Fruit fly (Drosophila melanogaster) whole organism, embryonic: Measurements from ENCODE around the gene pigs.
A peak's percentile ranks its signal among the peaks of the same experiment; 100 is the strongest.

ENCODE experiments used
- Aef1 ChIP-seq: fragments of 200-800 bp; sonication (Bioruptor generic); IDR thresholded peaks from 3 replicates; pipeline ENCODE4 v1.3.6; 2022; ENCODE audit warnings: missing biosample characterization, missing genetic modification characterization
- Asciz ChIP-seq: fragments of 200-800 bp; sonication (Bioruptor generic); optimal IDR thresholded peaks from 2 replicates; lab custom pipeline; 2017; ENCODE audit warnings: missing biosample characterization, mild to moderate bottlenecking, missing genetic modification characterization, missing genetic modification reagents
- Atf-2 ChIP-seq: fragments of 200-800 bp; sonication (Bioruptor generic); optimal IDR thresholded peaks from 2 replicates; lab custom pipeline; 2016; ENCODE audit warnings: missing biosample characterization, missing genetic modification characterization
- CG10654 ChIP-seq: fragments of 200-800 bp; sonication (Bioruptor generic); optimal IDR thresholded peaks from 2 replicates; lab custom pipeline; 2016; ENCODE audit warnings: missing biosample characterization, missing genetic modification characterization
- CG11696 ChIP-seq: fragments of 200-800 bp; sonication (Bioruptor generic); IDR thresholded peaks from 2 replicates; pipeline ENCODE4 v1.3.6; 2022; ENCODE audit warnings: missing biosample characterization, missing genetic modification characterization
- CG12744 ChIP-seq: fragments of 200-800 bp; sonication (Bioruptor generic); optimal IDR thresholded peaks from 2 replicates; lab custom pipeline; 2016; ENCODE audit warnings: missing biosample characterization, missing genetic modification characterization
- CG14710 ChIP-seq: fragments of 200-800 bp; sonication (Bioruptor generic); optimal IDR thresholded peaks from 3 replicates; lab custom pipeline; 2019; ENCODE audit warnings: missing biosample characterization, mild to moderate bottlenecking, missing genetic modification characterization, moderate library complexity
- CG15514 ChIP-seq: fragments of 200-800 bp; sonication (Bioruptor generic); optimal IDR thresholded peaks from 3 replicates; lab custom pipeline; 2017; ENCODE audit warnings: missing biosample characterization, missing genetic modification characterization, mild to moderate bottlenecking, moderate library complexity, missing genetic modification reagents
- CG17328 ChIP-seq: fragments of 200-800 bp; sonication (Bioruptor generic); IDR thresholded peaks from 2 replicates; pipeline ENCODE4 v1.3.6; 2022; ENCODE audit warnings: missing biosample characterization, missing genetic modification characterization
- CG17912 ChIP-seq: fragments of 200-800 bp; sonication (Bioruptor generic); optimal IDR thresholded peaks from 2 replicates; lab custom pipeline; 2018; ENCODE audit warnings: missing biosample characterization, mild to moderate bottlenecking, missing genetic modification characterization
- CG18262 ChIP-seq: fragments of 200-800 bp; optimal IDR thresholded peaks from 3 replicates; lab custom pipeline; 2019; ENCODE audit warnings: missing biosample characterization, mild to moderate bottlenecking, missing genetic modification characterization, moderate library complexity
- CG30431 ChIP-seq: fragments of 200-800 bp; sonication (Bioruptor generic); optimal IDR thresholded peaks from 2 replicates; lab custom pipeline; 2017; ENCODE audit warnings: missing biosample characterization, missing genetic modification characterization
- CG31365 ChIP-seq: fragments of 200-800 bp; sonication (Bioruptor generic); optimal IDR thresholded peaks from 2 replicates; lab custom pipeline; 2018; ENCODE audit warnings: missing biosample characterization, mild to moderate bottlenecking, missing genetic modification characterization
- CG34422 ChIP-seq: fragments of 200-800 bp; sonication (Bioruptor generic); IDR thresholded peaks from 3 replicates; pipeline ENCODE4 v1.3.6; 2022; ENCODE audit warnings: missing biosample characterization, missing genetic modification characterization
- CG6791 ChIP-seq: fragments of 200-800 bp; sonication (Bioruptor generic); IDR thresholded peaks from 3 replicates; pipeline ENCODE4 v1.3.6; 2022; ENCODE audit warnings: missing biosample characterization, missing genetic modification characterization; ENCODE audit not compliant: partially characterized antibody
- CG6854 ChIP-seq: fragments of 200-800 bp; sonication (Bioruptor generic); optimal IDR thresholded peaks from 3 replicates; lab custom pipeline; 2017; ENCODE audit warnings: missing biosample characterization, mild to moderate bottlenecking, missing genetic modification characterization
- CG9215 ChIP-seq: fragments of 200-800 bp; sonication (Bioruptor generic); IDR thresholded peaks from 2 replicates; pipeline ENCODE4 v1.3.6; 2022; ENCODE audit warnings: missing biosample characterization, missing genetic modification characterization
- CG9727 ChIP-seq: fragments of 200-800 bp; sonication (Bioruptor generic); optimal IDR thresholded peaks from 3 replicates; lab custom pipeline; 2017; ENCODE audit warnings: missing biosample characterization, mild to moderate bottlenecking, missing genetic modification characterization
- CHES-1-like ChIP-seq: fragments of 200-800 bp; sonication (Bioruptor generic); optimal IDR thresholded peaks from 2 replicates; lab custom pipeline; 2016; ENCODE audit warnings: missing biosample characterization, missing genetic modification characterization
- CrebB ChIP-seq: fragments of 200-800 bp; sonication (Bioruptor generic); optimal IDR thresholded peaks from 3 replicates; lab custom pipeline; 2018; ENCODE audit warnings: missing biosample characterization, mild to moderate bottlenecking, missing genetic modification characterization
- Deaf1 ChIP-seq: fragments of 200-800 bp; optimal IDR thresholded peaks from 3 replicates; lab custom pipeline; 2019; ENCODE audit warnings: missing biosample characterization, mild to moderate bottlenecking, missing genetic modification characterization, moderate library complexity
- Dek ChIP-seq: fragments of 200-800 bp; sonication (Bioruptor generic); optimal IDR thresholded peaks from 3 replicates; lab custom pipeline; 2019; ENCODE audit warnings: missing biosample characterization, mild to moderate bottlenecking, missing genetic modification characterization, moderate library complexity
- E2f1 ChIP-seq: fragments of 200-800 bp; sonication (Bioruptor generic); IDR thresholded peaks from 2 replicates; pipeline ENCODE4 v1.3.6; 2022; ENCODE audit warnings: missing biosample characterization, missing genetic modification characterization
- Eip74EF ChIP-seq, 2 experiments: fragments of 200-800 bp in 1 of 2; fragments of >200 bp in 1 of 2; sonication (Bioruptor generic) in 1 of 2; optimal IDR thresholded peaks; 2 replicates each; lab custom pipeline; 2017 to 2019; ENCODE audit warnings: missing biosample characterization in 2 of 2, missing genetic modification characterization in 2 of 2, mild to moderate bottlenecking in 1 of 2, moderate library complexity in 1 of 2
- Ets65A ChIP-seq: fragments of 200-800 bp; sonication (Bioruptor generic); peaks from one replicate; lab custom pipeline; 2016; ENCODE audit warnings: missing biosample characterization, missing genetic modification characterization
- Nf-YC ChIP-seq: fragments of 200-800 bp; optimal IDR thresholded peaks from 3 replicates; lab custom pipeline; 2019; ENCODE audit warnings: missing biosample characterization, mild to moderate bottlenecking, missing genetic modification characterization, moderate library complexity
- Ptx1 ChIP-seq: fragments of 200-800 bp; sonication (Bioruptor generic); IDR thresholded peaks from 2 replicates; pipeline ENCODE4 v1.3.6; 2022; ENCODE audit warnings: missing biosample characterization, missing genetic modification characterization
- Scr ChIP-seq: fragments of 200-800 bp; sonication (Bioruptor generic); IDR thresholded peaks from 2 replicates; pipeline ENCODE4 v1.3.6; 2022; ENCODE audit warnings: missing biosample characterization, missing genetic modification characterization; ENCODE audit not compliant: partially characterized antibody
- Side ChIP-seq: fragments of 200-800 bp; sonication (Bioruptor generic); optimal IDR thresholded peaks from 2 replicates; lab custom pipeline; 2016; ENCODE audit warnings: missing biosample characterization, missing genetic modification characterization
- Sox102F ChIP-seq: fragments of 200-800 bp; sonication (Bioruptor generic); optimal IDR thresholded peaks from 2 replicates; lab custom pipeline; 2018; ENCODE audit warnings: missing biosample characterization, mild to moderate bottlenecking, missing genetic modification characterization, moderate library complexity
- Spps ChIP-seq: fragments of 200-800 bp; sonication (Bioruptor generic); optimal IDR thresholded peaks from 2 replicates; lab custom pipeline; 2018; ENCODE audit warnings: missing biosample characterization, mild to moderate bottlenecking, missing genetic modification characterization
- Xbp1 ChIP-seq: fragments of 200-800 bp; sonication (Bioruptor generic); optimal IDR thresholded peaks from 3 replicates; lab custom pipeline; 2016; ENCODE audit warnings: missing biosample characterization, mild to moderate bottlenecking, missing genetic modification characterization
- ab ChIP-seq: fragments of 200-800 bp; sonication (Bioruptor generic); optimal IDR thresholded peaks from 2 replicates; lab custom pipeline; 2016; ENCODE audit warnings: missing biosample characterization, missing genetic modification characterization
- dimm ChIP-seq: fragments of 200-800 bp; sonication (Bioruptor generic); IDR thresholded peaks from 2 replicates; pipeline ENCODE4 v1.3.6; 2022; ENCODE audit warnings: missing biosample characterization, missing genetic modification characterization
- grau ChIP-seq: fragments of 200-800 bp; optimal IDR thresholded peaks from 3 replicates; lab custom pipeline; 2019; ENCODE audit warnings: missing biosample characterization, mild to moderate bottlenecking, missing genetic modification characterization, moderate library complexity
- hb ChIP-seq: fragments of 200-800 bp; sonication (Bioruptor generic); IDR thresholded peaks from 3 replicates; pipeline ENCODE4 v1.3.6; 2022; ENCODE audit warnings: missing biosample characterization, missing genetic modification characterization; ENCODE audit not compliant: partially characterized antibody
- her ChIP-seq: fragments of 200-800 bp; sonication (Bioruptor generic); optimal IDR thresholded peaks from 2 replicates; lab custom pipeline; 2016; ENCODE audit warnings: missing biosample characterization, missing genetic modification characterization
- knrl ChIP-seq: fragments of 200-800 bp; sonication (Bioruptor generic); IDR thresholded peaks from 3 replicates; pipeline ENCODE4 v1.3.6; 2022; ENCODE audit warnings: missing biosample characterization, missing genetic modification characterization; ENCODE audit not compliant: partially characterized antibody
- lov ChIP-seq, 2 experiments: fragments of 200-800 bp in 1 of 2; fragments of >200 bp in 1 of 2; sonication (Bioruptor generic) in 1 of 2; IDR thresholded peaks in 1 of 2; optimal IDR thresholded peaks in 1 of 2; 2 replicates in 1 of 2; 3 replicates in 1 of 2; pipeline versions ENCODE4 v1.3.6 to Lab custom; 2017 to 2022; ENCODE audit warnings: missing biosample characterization in 1 of 2, missing genetic modification characterization in 1 of 2
- nau ChIP-seq: fragments of 200-800 bp; sonication (Bioruptor generic); optimal IDR thresholded peaks from 3 replicates; lab custom pipeline; 2017; ENCODE audit warnings: missing biosample characterization, mild to moderate bottlenecking, missing genetic modification characterization, missing genetic modification reagents
- oc ChIP-seq: fragments of 200-800 bp; sonication (Bioruptor generic); optimal IDR thresholded peaks from 2 replicates; lab custom pipeline; 2018; ENCODE audit warnings: missing biosample characterization, mild to moderate bottlenecking, missing genetic modification characterization, moderate library complexity
- pita ChIP-seq: fragments of 200-800 bp; sonication (Bioruptor generic); optimal IDR thresholded peaks from 2 replicates; lab custom pipeline; 2017; ENCODE audit warnings: missing biosample characterization, mild to moderate bottlenecking, missing genetic modification characterization
- repo ChIP-seq: fragments of 200-800 bp; sonication (Bioruptor generic); optimal IDR thresholded peaks from 2 replicates; lab custom pipeline; 2016; ENCODE audit warnings: missing biosample characterization, missing genetic modification characterization
- sc ChIP-seq, 3 experiments: fragments of >200 bp in 2 of 3; fragments of 200-800 bp in 1 of 3; sonication (Bioruptor generic) in 1 of 3; optimal IDR thresholded peaks; 2 replicates in 2 of 3; 3 replicates in 1 of 3; lab custom pipeline; 2017; ENCODE audit warnings: mild to moderate bottlenecking in 1 of 3, missing biosample characterization in 1 of 3, missing genetic modification characterization in 1 of 3, missing genetic modification reagents in 1 of 3
- schlank ChIP-seq: fragments of 200-800 bp; sonication (Bioruptor generic); optimal IDR thresholded peaks from 2 replicates; lab custom pipeline; 2018; ENCODE audit warnings: missing biosample characterization, mild to moderate bottlenecking, missing genetic modification characterization
- sob ChIP-seq: fragments of 200-800 bp; sonication (Bioruptor generic); IDR thresholded peaks from 2 replicates; pipeline ENCODE4 v1.3.6; 2022; ENCODE audit warnings: missing biosample characterization, missing genetic modification characterization
- twi ChIP-seq: fragments of 200-800 bp; optimal IDR thresholded peaks from 2 replicates; lab custom pipeline; 2019; ENCODE audit warnings: missing biosample characterization, mild to moderate bottlenecking, missing genetic modification characterization, moderate library complexity
- unpg ChIP-seq: fragments of 200-800 bp; sonication (Bioruptor generic); optimal IDR thresholded peaks from 3 replicates; lab custom pipeline; 2018; ENCODE audit warnings: missing biosample characterization, mild to moderate bottlenecking, missing genetic modification characterization, moderate library complexity

Gene pigs

DNA sequence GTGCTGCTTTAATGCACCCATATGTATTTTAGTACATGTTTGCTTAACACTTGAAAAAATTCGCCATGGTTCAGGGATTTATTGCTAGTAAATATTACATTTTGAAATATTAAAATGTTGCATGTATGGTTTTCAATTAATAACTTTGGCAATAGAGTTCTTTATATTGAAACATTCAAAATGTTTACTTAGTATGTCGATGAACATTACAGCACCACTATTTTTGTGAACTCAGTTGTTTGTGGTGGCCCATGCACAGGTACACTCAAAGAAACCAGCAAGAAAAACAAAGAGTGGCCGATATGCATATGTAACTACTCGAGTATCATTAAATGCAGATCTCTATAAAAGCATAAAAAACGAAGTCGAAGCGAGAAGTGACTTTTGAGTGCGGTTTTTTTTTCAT lies 102.2 kb downstream of the pigs start (continued):
- TF ChIP-seq CG31365 (tag; lab: Kevin White, UChicago) = no peak
- TF ChIP-seq CG12744 (GFP tag; lab: Kevin White, UChicago) = peak; percentile 29
- TF ChIP-seq CG9215 (GFP tag; lab: Robert Waterston, UW) = no peak
- TF ChIP-seq Atf-2 (GFP tag; lab: Kevin White, UChicago) = peak; percentile 55
- no peak for TF ChIP-seq CG6791 (GFP tag; lab: Robert Waterston, UW)
- TF ChIP-seq CG18262 (tag; lab: Kevin White, UChicago) = peak; percentile 77
- peak; percentile 4 for TF ChIP-seq Deaf1 (tag; lab: Kevin White, UChicago)
- peak; percentile 8 for TF ChIP-seq nau (GFP tag; lab: Kevin White, UChicago)
- peak; percentile 23 for TF ChIP-seq her (GFP tag; lab: Kevin White, UChicago)
- peak; percentile 88 for TF ChIP-seq Ets65A
- TF ChIP-seq schlank (tag; lab: Kevin White, UChicago) = no peak
- TF ChIP-seq CG6854 = no peak
- TF ChIP-seq twi = peak; percentile 49
- TF ChIP-seq Sox102F (GFP tag; lab: Kevin White, UChicago) = peak; percentile 87
- TF ChIP-seq CG10654 (GFP tag; lab: Kevin White, UChicago) = peak; percentile 47
- TF ChIP-seq CG14710 (tag; lab: Kevin White, UChicago) = peak; percentile 68
- TF ChIP-seq sob (GFP tag; lab: Robert Waterston, UW) = 0 out of 2 replicates have a peak, but pooled peaks have one; percentile 22
- TF ChIP-seq E2f1 (GFP tag; lab: Robert Waterston, UW) = 0 out of 2 replicates have a peak, but pooled peaks have one; percentile 32
- peak; percentile 65 for TF ChIP-seq grau (tag; lab: Kevin White, UChicago)
- peak; percentile 81 for TF ChIP-seq Ptx1 (GFP tag; lab: Robert Waterston, UW)
- TF ChIP-seq lov (optimal IDR thresholded peaks at IDR 0.05; lab: Kevin White, UChicago) = no peak
- 0 out of 3 replicates have a peak, but pooled peaks have one; percentile 15 for TF ChIP-seq lov (GFP tag; IDR thresholded peaks at IDR 0.05; lab: Robert Waterston, UW)
- TF ChIP-seq CG30431 (GFP tag; lab: Kevin White, UChicago) = peak; percentile 43
- TF ChIP-seq ab = no peak
- TF ChIP-seq CG11696 = peak; percentile 86
- TF ChIP-seq Spps (tag; lab: Kevin White, UChicago) = peak; percentile 40
- peak; percentile 48; the same call in 1 of the 2 replicates for TF ChIP-seq dimm (GFP tag; lab: Robert Waterston, UW)
- TF ChIP-seq Side (GFP tag; lab: Kevin White, UChicago) = peak; percentile 4
- TF ChIP-seq CG15514 (GFP tag; lab: Kevin White, UChicago) = peak; percentile 17
- 0 out of 2 replicates have a peak, but pooled peaks have one; percentile 31 for TF ChIP-seq CG17328 (GFP tag; lab: Robert Waterston, UW)
- peak; percentile 77 for TF ChIP-seq Asciz
- peak; percentile 33 for TF ChIP-seq repo (GFP tag; lab: Kevin White, UChicago)
- no peak for TF ChIP-seq Scr (GFP tag; lab: Robert Waterston, UW)
- peak in 1 of 2 experiments; percentile 64 for TF ChIP-seq Eip74EF (GFP tag; optimal IDR thresholded peaks at IDR 0.05; lab: Kevin White, UChicago)
- TF ChIP-seq oc = peak; percentile 71
- peak; percentile 72 for TF ChIP-seq unpg (GFP tag; lab: Kevin White, UChicago)
- peak; percentile 35; the same call in 1 of the 3 replicates for TF ChIP-seq CG34422 (GFP tag; lab: Robert Waterston, UW)
- peak; percentile 18 for TF ChIP-seq Nf-YC (tag; lab: Kevin White, UChicago)
- peak; percentile 16 for TF ChIP-seq CHES-1-like (GFP tag; lab: Kevin White, UChicago)
- no peak for TF ChIP-seq sc (optimal IDR thresholded peaks at IDR 0.05; lab: Kevin White, UChicago)
- TF ChIP-seq sc (GFP tag; optimal IDR thresholded peaks at IDR 0.05; lab: Kevin White, UChicago) = peak; percentile 66
- TF ChIP-seq CG9727 (GFP tag; lab: Kevin White, UChicago) = peak; percentile 52
- TF ChIP-seq hb (GFP tag; lab: Robert Waterston, UW) = no peak
- TF ChIP-seq CrebB (tag; lab: Kevin White, UChicago) = no peak
- TF ChIP-seq Aef1 (GFP tag; lab: Robert Waterston, UW) = peak; percentile 29; the same call in 1 of the 3 replicates
- peak; percentile 67 for TF ChIP-seq Xbp1 (GFP tag; lab: Kevin White, UChicago)
- peak; percentile 2 for TF ChIP-seq CG17912 (GFP tag; lab: Kevin White, UChicago)
- no peak for TF ChIP-seq pita (GFP tag; lab: Kevin White, UChicago)
- TF ChIP-seq knrl (GFP tag; lab: Robert Waterston, UW) = no peak
- TF ChIP-seq Dek = no peak
